Fruit fly (Drosophila melanogaster) whole organism, adult: ENCODE results near the gene CG2930.
A peak's percentile ranks its signal among the peaks of the same experiment; 100 is the strongest.

Source experiments
- CG11617 ChIP-seq: fragments of 200-800 bp; sonication (Bioruptor generic); optimal IDR thresholded peaks from 2 replicates; lab custom pipeline; 2017; ENCODE audit warnings: mild to moderate bottlenecking, missing biosample characterization, missing genetic modification reagents, missing genetic modification characterization
- CG12768 ChIP-seq: fragments of 200-800 bp; sonication (Bioruptor generic); optimal IDR thresholded peaks from 2 replicates; lab custom pipeline; 2017; ENCODE audit warnings: missing biosample characterization, missing genetic modification characterization, mild to moderate bottlenecking, moderate library complexity, missing genetic modification reagents
- CG14711 ChIP-seq: fragments of 200-800 bp; sonication (Bioruptor generic); optimal IDR thresholded peaks from 2 replicates; lab custom pipeline; 2018; ENCODE audit warnings: missing biosample characterization, mild to moderate bottlenecking, missing genetic modification characterization, moderate library complexity
- CG1620 ChIP-seq: fragments of 200-800 bp; sonication (Bioruptor generic); optimal IDR thresholded peaks from 2 replicates; lab custom pipeline; 2016; ENCODE audit warnings: missing biosample characterization, missing genetic modification characterization
- CG33017 ChIP-seq: fragments of 200-800 bp; sonication (Bioruptor generic); optimal IDR thresholded peaks from 2 replicates; lab custom pipeline; 2018; ENCODE audit warnings: missing biosample characterization, mild to moderate bottlenecking, missing genetic modification characterization, moderate library complexity
- CG5204 ChIP-seq: fragments of 200-800 bp; sonication (Bioruptor generic); optimal IDR thresholded peaks from 2 replicates; lab custom pipeline; 2016; ENCODE audit warnings: missing biosample characterization, missing genetic modification characterization
- CG7045 ChIP-seq: fragments of 200-800 bp; sonication (Bioruptor generic); optimal IDR thresholded peaks from 2 replicates; lab custom pipeline; 2017; ENCODE audit warnings: missing biosample characterization, mild to moderate bottlenecking, missing genetic modification characterization
- CG7101 ChIP-seq: fragments of 200-800 bp; sonication (Bioruptor generic); optimal IDR thresholded peaks from 2 replicates; lab custom pipeline; 2018; ENCODE audit warnings: missing biosample characterization, mild to moderate bottlenecking, missing genetic modification characterization, moderate library complexity
- Clk ChIP-seq: fragments of 200-800 bp; sonication (Bioruptor generic); optimal IDR thresholded peaks from 2 replicates; lab custom pipeline; 2017; ENCODE audit warnings: missing biosample characterization, missing genetic modification characterization
- Crg-1 ChIP-seq: fragments of 200-800 bp; sonication (Bioruptor generic); optimal IDR thresholded peaks from 2 replicates; lab custom pipeline; 2016; ENCODE audit warnings: missing biosample characterization, missing genetic modification characterization
- Hr96 ChIP-seq: fragments of 200-800 bp; sonication (Bioruptor generic); optimal IDR thresholded peaks from 2 replicates; lab custom pipeline; 2016; ENCODE audit warnings: missing biosample characterization, missing genetic modification characterization
- Mnt ChIP-seq: fragments of 200-800 bp; sonication (Bioruptor generic); optimal IDR thresholded peaks from 2 replicates; lab custom pipeline; 2016; ENCODE audit warnings: missing biosample characterization, mild to moderate bottlenecking, missing genetic modification characterization
- bab1 ChIP-seq: fragments of 200-800 bp; sonication (Bioruptor generic); optimal IDR thresholded peaks from 3 replicates; lab custom pipeline; 2019; ENCODE audit warnings: missing biosample characterization, mild to moderate bottlenecking, missing genetic modification characterization, moderate library complexity
- cic ChIP-seq: fragments of 200-800 bp; sonication (Bioruptor generic); optimal IDR thresholded peaks from 2 replicates; lab custom pipeline; 2017; ENCODE audit warnings: missing biosample characterization, mild to moderate bottlenecking, missing genetic modification characterization, moderate library complexity
- cnc ChIP-seq, 2 experiments: fragments of >200 bp; optimal IDR thresholded peaks; 2 replicates each; lab custom pipeline; 2017
- kay ChIP-seq: fragments of 200-800 bp; sonication (Bioruptor generic); peaks from one replicate; lab custom pipeline; 2016; ENCODE audit warnings: missing biosample characterization, missing genetic modification characterization, borderline replicate concordance
- ovo ChIP-seq: fragments of 200-800 bp; sonication (Bioruptor generic); optimal IDR thresholded peaks from 2 replicates; lab custom pipeline; 2016; ENCODE audit warnings: missing biosample characterization, missing genetic modification characterization
- pad ChIP-seq: fragments of 200-800 bp; sonication (Bioruptor generic); optimal IDR thresholded peaks from 3 replicates; lab custom pipeline; 2017; ENCODE audit warnings: missing biosample characterization, missing genetic modification characterization, mild to moderate bottlenecking, moderate library complexity, missing genetic modification reagents
- tj ChIP-seq: fragments of 200-800 bp; sonication (Bioruptor generic); optimal IDR thresholded peaks from 3 replicates; lab custom pipeline; 2017; ENCODE audit warnings: missing biosample characterization, mild to moderate bottlenecking, missing genetic modification characterization, moderate library complexity
- toe ChIP-seq: fragments of 200-800 bp; sonication (Bioruptor generic); optimal IDR thresholded peaks from 2 replicates; lab custom pipeline; 2016; ENCODE audit warnings: missing biosample characterization, missing genetic modification characterization

Gene CG2930

DNA sequence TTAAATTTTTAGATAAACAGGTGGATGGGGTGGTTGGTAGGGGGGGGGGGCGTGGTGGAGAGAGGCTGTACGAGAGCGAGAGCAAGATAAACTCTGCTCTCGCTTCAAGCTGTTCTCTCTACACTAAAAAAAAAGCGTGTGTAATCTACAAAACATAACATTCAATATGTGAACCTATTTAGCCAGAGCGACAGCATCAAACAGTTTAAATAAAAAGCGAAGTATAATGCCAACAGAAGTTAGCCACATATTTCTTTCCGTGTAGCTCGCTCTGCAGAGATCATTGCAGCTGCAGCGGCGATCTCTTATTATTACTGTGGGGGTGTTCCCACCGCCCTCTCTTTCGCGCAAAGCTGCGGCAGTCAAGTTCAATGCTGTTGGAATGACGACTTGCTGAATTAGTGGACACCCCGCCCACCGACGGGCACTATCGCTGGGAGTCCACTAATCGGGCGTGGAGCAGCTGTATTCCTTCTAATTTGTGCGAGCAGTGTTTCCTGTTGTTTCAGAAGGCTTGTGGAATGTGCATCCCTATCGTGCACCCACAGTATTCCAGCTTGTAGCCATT is at the start of gene CG2930:
CG2930 (plus strand) TSS at position 518 of the 568 bp plus-strand sequence.
- TF ChIP-seq CG1620 (GFP tag; lab: Kevin White, UChicago) (peak; percentile 96), tj (GFP tag; lab: Kevin White, UChicago) (peak; percentile 81), bab1 (GFP tag; lab: Kevin White, UChicago) (peak; percentile 98), Clk (GFP tag; lab: Kevin White, UChicago) (peak; percentile 78), Crg-1 (GFP tag; lab: Kevin White, UChicago) (peak; percentile 93), cic (GFP tag; lab: Kevin White, UChicago) (peak; percentile 44), CG11617 (peak; percentile 82), CG14711 (tag; lab: Kevin White, UChicago) (peak; percentile 90), cnc (optimal IDR thresholded peaks at IDR 0.05; lab: Kevin White, UChicago) (no peak), pad (GFP tag; lab: Kevin White, UChicago) (peak; percentile 72), CG7101 (tag; lab: Kevin White, UChicago) (peak; percentile 94), kay (GFP tag; lab: Kevin White, UChicago) (peak; percentile 38), CG5204 (GFP tag; lab: Kevin White, UChicago) (peak; percentile 86), Hr96 (GFP tag; lab: Kevin White, UChicago) (peak; percentile 95), toe (GFP tag; lab: Kevin White, UChicago) (peak; percentile 78), CG7045 (GFP tag; lab: Kevin White, UChicago) (peak; percentile 88), CG12768 (GFP tag; lab: Kevin White, UChicago) (peak; percentile 84), Mnt (peak; percentile 58), CG33017 (tag; lab: Kevin White, UChicago) (peak; percentile 87), ovo (GFP tag; lab: Kevin White, UChicago) (peak; percentile 81)

DNA sequence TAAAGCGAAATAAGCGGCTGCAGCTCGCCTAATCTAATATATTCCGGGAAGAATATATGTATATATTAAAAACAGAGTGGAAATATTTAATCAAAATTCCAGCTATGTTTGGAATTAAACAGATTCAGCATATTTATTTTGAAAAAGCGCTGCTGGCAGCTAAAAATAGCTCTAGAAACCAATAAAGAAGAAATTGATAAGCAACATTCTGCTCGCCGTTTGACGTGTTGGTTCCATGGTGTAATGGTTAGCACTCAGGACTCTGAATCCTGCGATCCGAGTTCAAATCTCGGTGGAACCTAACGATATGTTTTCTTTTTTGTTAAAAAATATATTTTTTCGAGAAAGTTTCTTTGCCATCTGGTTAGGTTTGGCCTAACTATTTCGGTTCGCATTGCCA is 49.3 kb upstream of the CG2930 start:
- TF ChIP-seq CG5204 (GFP tag; lab: Kevin White, UChicago) (no peak), CG14711 (tag; lab: Kevin White, UChicago) (no peak), tj (GFP tag; lab: Kevin White, UChicago) (peak; percentile 63), Mnt (no peak), cnc (optimal IDR thresholded peaks at IDR 0.05; lab: Kevin White, UChicago) (no peak), pad (GFP tag; lab: Kevin White, UChicago) (no peak), CG33017 (tag; lab: Kevin White, UChicago) (no peak), kay (GFP tag; lab: Kevin White, UChicago) (no peak)

DNA sequence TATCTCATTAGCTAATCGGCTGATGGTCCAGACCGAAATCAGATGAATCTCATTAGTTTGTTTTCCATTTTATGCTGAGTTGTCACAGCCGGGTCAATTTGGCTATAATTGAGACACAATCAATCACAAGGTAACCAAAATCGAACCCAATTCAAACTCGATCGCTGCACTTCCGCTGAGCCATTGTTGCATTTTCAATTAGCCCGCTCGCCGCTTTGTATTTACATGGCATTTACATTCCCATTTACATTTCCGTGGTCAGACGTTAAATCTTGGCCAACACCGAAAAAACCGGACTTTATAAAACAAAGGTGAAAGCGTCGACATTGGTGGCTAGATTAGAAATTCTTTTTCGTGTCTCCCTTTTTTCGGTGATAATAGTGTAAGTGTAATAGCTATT is 43.7 kb upstream of the CG2930 start:
- TF ChIP-seq CG7045 (GFP tag; lab: Kevin White, UChicago) (no peak), CG14711 (tag; lab: Kevin White, UChicago) (no peak), Hr96 (GFP tag; lab: Kevin White, UChicago) (no peak), tj (GFP tag; lab: Kevin White, UChicago) (no peak), bab1 (GFP tag; lab: Kevin White, UChicago) (no peak), ovo (GFP tag; lab: Kevin White, UChicago) (no peak), toe (GFP tag; lab: Kevin White, UChicago) (no peak), CG5204 (GFP tag; lab: Kevin White, UChicago) (no peak), CG11617 (no peak), Mnt (no peak), CG1620 (GFP tag; lab: Kevin White, UChicago) (no peak), cic (GFP tag; lab: Kevin White, UChicago) (no peak), cnc (optimal IDR thresholded peaks at IDR 0.05; lab: Kevin White, UChicago) (no peak), kay (GFP tag; lab: Kevin White, UChicago) (no peak)

DNA sequence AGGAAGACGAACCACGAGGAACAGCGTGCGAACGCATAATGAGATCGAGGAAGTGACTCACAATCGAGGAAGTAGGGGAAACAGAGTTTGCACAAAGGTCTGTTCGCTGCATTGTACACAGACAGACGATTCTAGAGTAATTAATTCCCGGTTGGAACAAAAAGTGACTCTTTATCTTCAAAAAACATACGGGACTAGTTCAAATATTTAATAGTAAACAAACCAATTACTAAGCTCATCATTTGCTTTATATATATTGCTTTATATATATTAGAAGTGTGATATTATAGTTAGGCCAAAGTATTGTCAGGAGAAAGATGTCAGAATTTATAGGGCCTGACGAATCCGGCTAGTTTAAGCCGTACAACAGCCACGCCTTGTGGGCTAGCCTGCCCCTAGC is 40.9 kb upstream of the CG2930 start, which contains the start of gene CG2901:
CG2901 (plus strand) TSS at position 301 of the 400 bp plus-strand sequence.
- TF ChIP-seq pad (GFP tag; lab: Kevin White, UChicago) (no peak), CG1620 (GFP tag; lab: Kevin White, UChicago) (no peak), Crg-1 (GFP tag; lab: Kevin White, UChicago) (no peak), toe (GFP tag; lab: Kevin White, UChicago) (no peak)

DNA sequence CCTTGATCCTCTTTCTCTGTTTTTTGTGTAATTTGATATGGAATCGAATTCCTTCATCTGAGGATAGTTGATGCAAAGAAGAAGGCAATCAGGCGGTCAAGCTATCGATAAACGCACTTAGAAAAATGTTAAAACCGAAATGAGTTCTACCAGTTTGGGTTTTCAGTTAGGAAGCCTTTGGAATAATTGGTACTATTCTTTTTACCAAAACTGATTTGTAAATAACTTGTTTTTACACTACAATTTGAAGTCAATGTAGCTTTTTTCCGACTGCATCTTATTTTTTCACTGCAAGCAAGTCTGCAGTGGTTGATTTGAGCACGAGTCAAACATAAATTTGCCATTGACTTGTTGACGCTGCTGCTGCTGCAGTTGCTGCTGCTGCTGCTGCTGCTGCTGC is 37.0 kb upstream of the CG2930 start:
- TF ChIP-seq Hr96 (GFP tag; lab: Kevin White, UChicago) = no peak
- TF ChIP-seq CG5204 (GFP tag; lab: Kevin White, UChicago) = no peak
- TF ChIP-seq toe (GFP tag; lab: Kevin White, UChicago) = no peak
- no peak for TF ChIP-seq CG33017 (tag; lab: Kevin White, UChicago)
- no peak for TF ChIP-seq CG7101 (tag; lab: Kevin White, UChicago)
- TF ChIP-seq CG7045 (GFP tag; lab: Kevin White, UChicago) = no peak
- TF ChIP-seq cnc (optimal IDR thresholded peaks at IDR 0.05; lab: Kevin White, UChicago) = no peak
- TF ChIP-seq CG12768 (GFP tag; lab: Kevin White, UChicago) = no peak
- TF ChIP-seq pad (GFP tag; lab: Kevin White, UChicago) = no peak
- TF ChIP-seq cic (GFP tag; lab: Kevin White, UChicago) = no peak
- no peak for TF ChIP-seq tj (GFP tag; lab: Kevin White, UChicago)
- no peak for TF ChIP-seq ovo (GFP tag; lab: Kevin White, UChicago)
- TF ChIP-seq Mnt = no peak
- TF ChIP-seq CG14711 (tag; lab: Kevin White, UChicago) = no peak
- no peak for TF ChIP-seq CG1620 (GFP tag; lab: Kevin White, UChicago)
- no peak for TF ChIP-seq kay (GFP tag; lab: Kevin White, UChicago)
- TF ChIP-seq Clk (GFP tag; lab: Kevin White, UChicago) = no peak
- TF ChIP-seq CG11617 = no peak
- no peak for TF ChIP-seq Crg-1 (GFP tag; lab: Kevin White, UChicago)
